Worm (Caenorhabditis elegans) whole organism, late embryonic: Measurements from ENCODE around the gene F46H5.11.

Source experiments
- ahr-1 ChIP-seq: sonication (generic microtip); optimal IDR thresholded peaks from 2 replicates; lab custom pipeline; 2016; ENCODE audit warnings: missing genetic modification characterization, missing compliant biosample characterization
- ceh-48 ChIP-seq: sonication (generic microtip); optimal IDR thresholded peaks from 2 replicates; lab custom pipeline; 2016; ENCODE audit warnings: missing genetic modification characterization, inconsistent platforms, missing compliant biosample characterization
- dve-1 ChIP-seq: sonication (generic microtip); optimal IDR thresholded peaks from 2 replicates; lab custom pipeline; 2017; ENCODE audit warnings: antibody characterized with exemption, mild to moderate bottlenecking, missing genetic modification characterization, missing compliant biosample characterization
- nhr-11 ChIP-seq: fragments of 150-350 bp; optimal IDR thresholded peaks from 2 replicates; lab custom pipeline; 2014; ENCODE audit warnings: missing biosample characterization, missing genetic modification characterization
- sox-4 ChIP-seq: sonication (generic microtip); optimal IDR thresholded peaks from 2 replicates; lab custom pipeline; 2017; ENCODE audit warnings: mild to moderate bottlenecking, missing genetic modification characterization, inconsistent platforms, missing compliant biosample characterization
- syd-9 ChIP-seq: sonication (generic microtip); optimal IDR thresholded peaks from 2 replicates; lab custom pipeline; 2016; ENCODE audit warnings: mild to moderate bottlenecking, missing genetic modification characterization, moderate library complexity, missing compliant biosample characterization
- unc-42 ChIP-seq: sonication (generic microtip); optimal IDR thresholded peaks from 2 replicates; lab custom pipeline; 2016; ENCODE audit warnings: missing genotype, missing genetic modification characterization, missing compliant biosample characterization

Gene F46H5.11

ce11 chrX:7222383-7222782 lies 49.5 kb downstream of the F46H5.11 start:
- TF ChIP-seq ceh-48: peak; percentile 84
- TF ChIP-seq sox-4 (tag; lab: Kevin White, UChicago): no peak
- no peak for TF ChIP-seq nhr-11 (tag; lab: Kevin White, UChicago)
- no peak for TF ChIP-seq ahr-1
- TF ChIP-seq dve-1 (tag; lab: Kevin White, UChicago): no peak

ce11 chrX:7220209-7220608 lies 51.7 kb downstream of the F46H5.11 start:
- TF ChIP-seq unc-42 (tag; lab: Kevin White, UChicago): peak; percentile 56
- no peak for TF ChIP-seq syd-9 (tag; lab: Kevin White, UChicago)
- TF ChIP-seq, all 69 proteins: peak for 1
